Fruit fly (Drosophila melanogaster): ENCODE measurements around the gene CG42464.

DNA sequence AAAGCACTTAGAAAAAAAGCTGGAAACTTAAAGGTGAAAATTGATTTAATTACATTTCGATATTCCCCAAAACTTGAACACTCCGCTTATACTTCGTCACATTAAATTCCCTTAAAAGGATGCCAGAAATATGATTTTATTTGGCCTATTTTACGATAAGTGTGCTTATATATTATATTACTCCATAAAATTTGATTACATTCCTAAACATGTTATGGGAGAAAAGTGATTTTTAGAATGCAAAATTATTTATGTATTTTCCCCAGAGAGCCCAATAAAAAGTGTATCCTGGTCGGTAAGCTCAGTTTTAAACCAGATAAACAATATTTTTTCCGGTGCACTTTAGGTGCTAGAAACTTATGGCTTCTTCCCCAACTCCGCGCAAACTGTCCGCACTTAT lies 38.4 kb downstream of the CG42464 start:
- TF ChIP-seq CG8478 (optimal IDR thresholded peaks at IDR 0.05) (no peak), CTCF (optimal IDR thresholded peaks at IDR 0.05) (no peak)
